Worm (Caenorhabditis elegans) whole organism, young adult: ENCODE measurements around the gene old-1.

Experiments
- B0336.3 ChIP-seq: fragments of 200-800 bp; sonication (Bioruptor generic); IDR thresholded peaks from 2 replicates; pipeline ENCODE4 v1.3.6; 2022; ENCODE audit warnings: missing genetic modification characterization, missing compliant biosample characterization
- aptf-3 ChIP-seq: fragments of 200-800 bp; sonication (Bioruptor generic); IDR thresholded peaks from 2 replicates; pipeline ENCODE4 v1.3.6; 2022; ENCODE audit warnings: missing genetic modification characterization, missing compliant biosample characterization
- attf-5 ChIP-seq: fragments of 200-800 bp; sonication (Bioruptor generic); optimal IDR thresholded peaks from 2 replicates; lab custom pipeline; 2018; ENCODE audit warnings: mild to moderate bottlenecking, missing genetic modification characterization, missing compliant biosample characterization
- dpl-1 ChIP-seq: fragments of 150-350 bp; optimal IDR thresholded peaks from 2 replicates; lab custom pipeline; 2014; ENCODE audit warnings: missing biosample characterization, missing genetic modification reagents, missing genetic modification characterization
- tbp1 ChIP-seq: fragments of 200-800 bp; sonication (Bioruptor generic); optimal IDR thresholded peaks from 2 replicates; lab custom pipeline; 2018; ENCODE audit warnings: mild to moderate bottlenecking, missing genetic modification characterization, missing compliant biosample characterization
- tbx-9 ChIP-seq: sonication (generic microtip); optimal IDR thresholded peaks from 2 replicates; lab custom pipeline; 2016; ENCODE audit warnings: borderline replicate concordance, missing genetic modification characterization, inconsistent platforms, missing compliant biosample characterization
- ztf-22 ChIP-seq: fragments of 200-800 bp; sonication (Bioruptor generic); optimal IDR thresholded peaks from 2 replicates; lab custom pipeline; 2018; ENCODE audit warnings: mild to moderate bottlenecking, missing genetic modification characterization, moderate library complexity, missing compliant biosample characterization
- ztf-25 ChIP-seq: fragments of 200-800 bp; sonication (Bioruptor generic); IDR thresholded peaks from 2 replicates; pipeline ENCODE4 v1.3.6; 2022; ENCODE audit warnings: missing genetic modification reagents, missing genetic modification characterization, missing compliant biosample characterization

DNA sequence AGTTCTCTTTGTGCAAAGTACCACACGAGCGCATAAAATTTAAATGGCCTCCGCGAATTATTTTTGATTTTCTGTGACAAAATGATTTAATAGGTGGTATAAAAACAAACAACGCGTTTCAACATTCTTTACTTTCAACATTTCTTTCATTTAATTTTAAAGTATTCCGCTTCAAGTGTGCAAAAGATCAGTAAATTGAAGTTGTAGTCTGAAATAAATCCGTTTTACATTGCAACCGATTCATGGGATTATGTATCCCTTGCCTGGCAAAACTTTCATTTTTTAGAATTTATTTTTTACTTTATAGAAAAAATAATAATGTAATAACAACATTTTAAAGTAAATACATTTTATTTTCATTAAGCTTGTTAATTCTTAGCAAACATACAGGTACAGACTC is 25.9 kb upstream of the old-1 start, which contains the start of gene F26C11.1:
- TF ChIP-seq ztf-25 (no peak), tbp1 (GFP tag; lab: Kevin White, UChicago) (no peak), dpl-1 (no peak), B0336.3 (no peak), attf-5 (GFP tag; lab: Kevin White, UChicago) (no peak), aptf-3 (GFP tag; lab: Robert Waterston, UW) (no peak), tbx-9 (no peak), ztf-22 (GFP tag; lab: Kevin White, UChicago) (no peak)
